Worm (Caenorhabditis elegans): ENCODE measurements around the gene hsp-1.

ce11 chrIV:17253435-17253834 lies 25.3 kb upstream of the hsp-1 start:
- TF ChIP-seq B0310.2 (tag; optimal IDR thresholded peaks at IDR 0.05) (no peak), pes-1 (GFP tag; IDR thresholded peaks at IDR 0.05) (no peak), sea-1 (GFP tag; conservative IDR thresholded peaks at IDR 0.05) (no peak), ets-7 (tag; optimal IDR thresholded peaks at IDR 0.05) (no peak), hmg-4 (GFP tag; optimal IDR thresholded peaks at IDR 0.05) (no peak)

Measured in whole organism, early embryonic.